Worm (Caenorhabditis elegans) whole organism, L3 larva: Measurements from ENCODE around the gene R08C7.4.

Experiments used
- daf-12 ChIP-seq: fragments of 150-350 bp; optimal IDR thresholded peaks from 2 replicates; lab custom pipeline; 2014; ENCODE audit warnings: missing biosample characterization, missing genetic modification reagents, missing genetic modification characterization
- egl-27 ChIP-seq: sonication (generic microtip); optimal IDR thresholded peaks from 4 replicates; lab custom pipeline; 2017; ENCODE audit warnings: missing biosample characterization, missing genetic modification reagents, missing genetic modification characterization
- elt-2 ChIP-seq: sonication (generic microtip); optimal IDR thresholded peaks from 2 replicates; lab custom pipeline; 2016; ENCODE audit warnings: missing genetic modification reagents, mild to moderate bottlenecking, missing genetic modification characterization, missing compliant biosample characterization
- lin-15B ChIP-seq: fragments of 150-350 bp; optimal IDR thresholded peaks from 2 replicates; lab custom pipeline; 2014; ENCODE audit warnings: missing biosample characterization, missing genetic modification characterization
- nhr-237 ChIP-seq: fragments of 150-350 bp; optimal IDR thresholded peaks from 2 replicates; lab custom pipeline; 2014; ENCODE audit warnings: missing biosample characterization, missing genetic modification characterization
- nhr-28 ChIP-seq: fragments of 150-350 bp; optimal IDR thresholded peaks from 2 replicates; lab custom pipeline; 2014; ENCODE audit warnings: missing biosample characterization, missing genetic modification characterization
- nhr-77 ChIP-seq: fragments of 150-350 bp; optimal IDR thresholded peaks from 2 replicates; lab custom pipeline; 2014; ENCODE audit warnings: missing biosample characterization, missing genetic modification characterization
- pha-4 ChIP-seq: fragments of 150-350 bp; optimal IDR thresholded peaks from 2 replicates; lab custom pipeline; 2014; ENCODE audit warnings: missing biosample characterization, missing genetic modification reagents, missing genetic modification characterization
- pqm-1 ChIP-seq: fragments of 150-350 bp; optimal IDR thresholded peaks from 2 replicates; lab custom pipeline; 2017; ENCODE audit warnings: missing biosample characterization, missing genetic modification characterization, inconsistent platforms
- unc-39 ChIP-seq: sonication (generic microtip); optimal IDR thresholded peaks from 4 replicates; lab custom pipeline; 2017; ENCODE audit warnings: missing biosample characterization, missing genetic modification characterization
- unc-62 ChIP-seq: fragments of 150-350 bp; sonication (generic microtip); optimal IDR thresholded peaks from 4 replicates; lab custom pipeline; 2014; ENCODE audit warnings: missing biosample characterization, missing genetic modification reagents, missing genetic modification characterization
- zag-1 ChIP-seq: fragments of 150-350 bp; optimal IDR thresholded peaks from 2 replicates; lab custom pipeline; 2014; ENCODE audit warnings: missing biosample characterization, missing genetic modification characterization

- TF ChIP-seq nhr-28 (tag; lab: Kevin White, UChicago) (no peak), zag-1 (tag; lab: Kevin White, UChicago) (no peak), unc-39 (tag; lab: Kevin White, UChicago) (no peak), elt-2 (tag; lab: Kevin White, UChicago) (no peak), egl-27 (tag; lab: Kevin White, UChicago) (no peak), lin-15B (no peak), unc-62 (GFP tag; lab: Kevin White, UChicago) (no peak), daf-12 (tag; lab: Kevin White, UChicago) (no peak), pha-4 (tag; lab: Kevin White, UChicago) (no peak), nhr-77 (tag; lab: Kevin White, UChicago) (no peak), pqm-1 (tag; lab: Kevin White, UChicago) (no peak), nhr-237 (no peak)
Measured at ce11 chrIV:4408714-4409113, 26.1 kb upstream of the R08C7.4 start.
